Worm (Caenorhabditis elegans) whole organism, late embryonic: ENCODE measurements around the gene nlp-61.
A peak's percentile ranks its signal among the peaks of the same experiment; 100 is the strongest.

Experiments used
- C08G9.2 ChIP-seq: sonication (generic microtip); optimal IDR thresholded peaks from 2 replicates; lab custom pipeline; 2016; ENCODE audit warnings: mild to moderate bottlenecking, missing genetic modification characterization, moderate library complexity, missing compliant biosample characterization
- ceh-18 ChIP-seq: sonication (generic microtip); optimal IDR thresholded peaks from 2 replicates; lab custom pipeline; 2016; ENCODE audit warnings: missing genetic modification characterization, missing compliant biosample characterization
- ceh-19 ChIP-seq: fragments of 200-800 bp; sonication (Bioruptor generic); optimal IDR thresholded peaks from 2 replicates; lab custom pipeline; 2018; ENCODE audit warnings: mild to moderate bottlenecking, missing genetic modification characterization, missing compliant biosample characterization
- ceh-2 ChIP-seq: sonication (generic microtip); optimal IDR thresholded peaks from 2 replicates; lab custom pipeline; 2016; ENCODE audit warnings: missing genotype, missing genetic modification characterization, missing compliant biosample characterization
- ceh-24 ChIP-seq: sonication (generic microtip); optimal IDR thresholded peaks from 2 replicates; lab custom pipeline; 2016; ENCODE audit warnings: mild to moderate bottlenecking, missing genetic modification characterization, missing compliant biosample characterization
- ceh-31 ChIP-seq: sonication (generic microtip); optimal IDR thresholded peaks from 2 replicates; lab custom pipeline; 2016; ENCODE audit warnings: missing genetic modification characterization, missing compliant biosample characterization
- ceh-34 ChIP-seq: sonication (generic microtip); optimal IDR thresholded peaks from 2 replicates; lab custom pipeline; 2016; ENCODE audit warnings: mild to moderate bottlenecking, missing genetic modification characterization, missing compliant biosample characterization
- ceh-48 ChIP-seq: sonication (generic microtip); optimal IDR thresholded peaks from 2 replicates; lab custom pipeline; 2016; ENCODE audit warnings: missing genetic modification characterization, inconsistent platforms, missing compliant biosample characterization
- ceh-6 ChIP-seq: fragments of 200-800 bp; sonication (Bioruptor generic); optimal IDR thresholded peaks from 2 replicates; lab custom pipeline; 2018; ENCODE audit warnings: mild to moderate bottlenecking, missing genetic modification characterization, missing compliant biosample characterization
- ceh-9 ChIP-seq: sonication (generic microtip); optimal IDR thresholded peaks from 2 replicates; lab custom pipeline; 2016; ENCODE audit warnings: mild to moderate bottlenecking, missing genetic modification characterization, inconsistent platforms, missing compliant biosample characterization
- che-1 ChIP-seq: sonication (generic microtip); optimal IDR thresholded peaks from 2 replicates; lab custom pipeline; 2016; ENCODE audit warnings: mild to moderate bottlenecking, missing genetic modification characterization, missing compliant biosample characterization
- dmd-4 ChIP-seq: sonication (generic microtip); optimal IDR thresholded peaks from 2 replicates; lab custom pipeline; 2016; ENCODE audit warnings: borderline replicate concordance, missing genetic modification characterization, missing compliant biosample characterization
- elt-2 ChIP-seq: sonication (generic microtip); optimal IDR thresholded peaks from 2 replicates; lab custom pipeline; 2016; ENCODE audit warnings: missing genetic modification reagents, missing genetic modification characterization, missing compliant biosample characterization
- fax-1 ChIP-seq: sonication (generic microtip); optimal IDR thresholded peaks from 2 replicates; lab custom pipeline; 2016; ENCODE audit warnings: missing genotype, missing genetic modification characterization, missing compliant biosample characterization
- fkh-10 ChIP-seq: fragments of 150-350 bp; optimal IDR thresholded peaks from 2 replicates; lab custom pipeline; 2014; ENCODE audit warnings: missing biosample characterization, missing genetic modification reagents, missing genetic modification characterization
- gmeb-2 ChIP-seq: sonication (generic microtip); optimal IDR thresholded peaks from 2 replicates; lab custom pipeline; 2016; ENCODE audit warnings: missing genetic modification characterization, inconsistent platforms, missing compliant biosample characterization
- hlh-13 ChIP-seq: fragments of 200-800 bp; sonication (Bioruptor generic); optimal IDR thresholded peaks from 2 replicates; lab custom pipeline; 2018; ENCODE audit warnings: mild to moderate bottlenecking, missing genetic modification characterization, missing compliant biosample characterization
- hlh-6 ChIP-seq: sonication (generic microtip); optimal IDR thresholded peaks from 2 replicates; lab custom pipeline; 2016; ENCODE audit warnings: missing genotype, missing genetic modification characterization, missing compliant biosample characterization
- lin-11 ChIP-seq: fragments of 200-800 bp; sonication (Bioruptor generic); optimal IDR thresholded peaks from 2 replicates; lab custom pipeline; 2018; ENCODE audit warnings: mild to moderate bottlenecking, missing genetic modification characterization, missing compliant biosample characterization
- mec-3 ChIP-seq: sonication (generic microtip); optimal IDR thresholded peaks from 2 replicates; lab custom pipeline; 2016; ENCODE audit warnings: borderline replicate concordance, missing genetic modification characterization, missing compliant biosample characterization
- nfya-1 ChIP-seq: sonication (generic microtip); optimal IDR thresholded peaks from 2 replicates; lab custom pipeline; 2017; ENCODE audit warnings: missing genetic modification characterization, mild to moderate bottlenecking, missing compliant biosample characterization, antibody characterized with exemption, moderate library complexity
- nhr-11 ChIP-seq: fragments of 150-350 bp; optimal IDR thresholded peaks from 2 replicates; lab custom pipeline; 2014; ENCODE audit warnings: missing biosample characterization, missing genetic modification characterization
- nhr-232 ChIP-seq: sonication (generic microtip); optimal IDR thresholded peaks from 2 replicates; lab custom pipeline; 2016; ENCODE audit warnings: missing genetic modification characterization, missing compliant biosample characterization
- pag-3 ChIP-seq: sonication (generic microtip); optimal IDR thresholded peaks from 2 replicates; lab custom pipeline; 2016; ENCODE audit warnings: missing compliant biosample characterization, missing genetic modification characterization, borderline replicate concordance
- pax-1 ChIP-seq: fragments of 150-350 bp; optimal IDR thresholded peaks from 2 replicates; lab custom pipeline; 2014; ENCODE audit warnings: missing biosample characterization, missing genetic modification characterization
- pha-4 ChIP-seq: fragments of 150-350 bp; optimal IDR thresholded peaks from 2 replicates; lab custom pipeline; 2018; ENCODE audit warnings: missing biosample characterization, missing genetic modification reagents, missing genetic modification characterization
- sdc-2 ChIP-seq: sonication (generic microtip); optimal IDR thresholded peaks from 2 replicates; lab custom pipeline; 2016; ENCODE audit warnings: missing genotype, missing genetic modification characterization, missing compliant biosample characterization
- sox-2 ChIP-seq: fragments of 200-800 bp; sonication (Bioruptor generic); IDR thresholded peaks from 2 replicates; pipeline ENCODE4 v1.3.6; 2022; ENCODE audit warnings: missing genetic modification reagents, missing genetic modification characterization, missing compliant biosample characterization
- sox-4 ChIP-seq: sonication (generic microtip); optimal IDR thresholded peaks from 2 replicates; lab custom pipeline; 2017; ENCODE audit warnings: mild to moderate bottlenecking, missing genetic modification characterization, inconsistent platforms, missing compliant biosample characterization
- tbx-2 ChIP-seq: sonication (generic microtip); optimal IDR thresholded peaks from 2 replicates; lab custom pipeline; 2016; ENCODE audit warnings: missing genetic modification characterization, missing compliant biosample characterization
- ttx-3 ChIP-seq: sonication (generic microtip); optimal IDR thresholded peaks from 2 replicates; lab custom pipeline; 2016; ENCODE audit warnings: missing genetic modification reagents, missing genetic modification characterization, missing compliant biosample characterization
- unc-3 ChIP-seq, 2 experiments: fragments of 200-800 bp in 1 of 2; sonication (Bioruptor generic) in 1 of 2; sonication (generic microtip) in 1 of 2; conservative IDR thresholded peaks in 1 of 2; optimal IDR thresholded peaks in 1 of 2; 2 replicates each; pipeline versions ENCODE4 v1.3.6 to Lab custom; 2016 to 2022; ENCODE audit warnings: missing compliant biosample characterization in 2 of 2, missing genetic modification characterization in 2 of 2, missing genetic modification reagents in 1 of 2
- unc-86 ChIP-seq: sonication (generic microtip); optimal IDR thresholded peaks from 2 replicates; lab custom pipeline; 2016; ENCODE audit warnings: missing genetic modification characterization, missing compliant biosample characterization
- zip-5 ChIP-seq: sonication (generic microtip); optimal IDR thresholded peaks from 2 replicates; lab custom pipeline; 2016; ENCODE audit warnings: missing genetic modification characterization, missing compliant biosample characterization

The nlp-61 gene

ce11 chrX:7627351-7627750 is at the start of gene nlp-61:
nlp-61 (plus strand) TSS chrX:7627651.
- no peak for TF ChIP-seq nhr-232 (tag; lab: Kevin White, UChicago)
- no peak for TF ChIP-seq ceh-31 (tag; lab: Kevin White, UChicago)
- no peak for TF ChIP-seq mec-3 (tag; lab: Kevin White, UChicago)
- TF ChIP-seq fkh-10 (GFP tag; lab: Kevin White, UChicago): no peak
- no peak for TF ChIP-seq fax-1 (tag; lab: Kevin White, UChicago)
- no peak for TF ChIP-seq nfya-1 (tag; lab: Kevin White, UChicago)
- TF ChIP-seq sdc-2 (tag; lab: Kevin White, UChicago): no peak
- no peak for TF ChIP-seq pha-4 (tag; lab: Kevin White, UChicago)
- TF ChIP-seq C08G9.2 (tag; lab: Kevin White, UChicago): no peak
- no peak for TF ChIP-seq ceh-34
- TF ChIP-seq ceh-24 (tag; lab: Kevin White, UChicago): no peak
- no peak for TF ChIP-seq ceh-48 (tag; lab: Kevin White, UChicago)
- no peak for TF ChIP-seq nhr-11
- TF ChIP-seq hlh-13 (GFP tag; lab: Kevin White, UChicago): no peak
- TF ChIP-seq ceh-18 (tag; lab: Kevin White, UChicago): no peak
- TF ChIP-seq gmeb-2: no peak
- no peak for TF ChIP-seq unc-86 (tag; lab: Kevin White, UChicago)
- TF ChIP-seq ttx-3 (tag; lab: Kevin White, UChicago): no peak
- no peak for TF ChIP-seq lin-11
- TF ChIP-seq unc-3 (GFP tag; conservative IDR thresholded peaks at IDR 0.05; lab: Robert Waterston, UW): no peak
- no peak for TF ChIP-seq unc-3 (tag; optimal IDR thresholded peaks at IDR 0.05; lab: Kevin White, UChicago)
- TF ChIP-seq, all 69 proteins: peak for 0

- TF ChIP-seq mec-3 (tag; lab: Kevin White, UChicago) (no peak), che-1 (no peak), ceh-19 (GFP tag; lab: Kevin White, UChicago) (no peak), tbx-2 (tag; lab: Kevin White, UChicago) (no peak), elt-2 (tag; lab: Kevin White, UChicago) (peak; percentile 5)
Observed at ce11 chrX:7578308-7578707, 49.1 kb upstream of the nlp-61 start.

ce11 chrX:7582223-7582622 is 45.2 kb upstream of the nlp-61 start:
- TF ChIP-seq pax-1 (tag; lab: Kevin White, UChicago) (no peak), dmd-4 (tag; lab: Kevin White, UChicago) (no peak), zip-5 (tag; lab: Kevin White, UChicago) (no peak), sox-4 (tag; lab: Kevin White, UChicago) (no peak), ceh-19 (GFP tag; lab: Kevin White, UChicago) (no peak), ceh-6 (GFP tag; lab: Kevin White, UChicago) (no peak)
- TF ChIP-seq, all 69 proteins: peak for 0

- TF ChIP-seq tbx-2 (tag; lab: Kevin White, UChicago) (no peak), sox-2 (GFP tag; lab: Robert Waterston, UW) (no peak), ceh-9 (tag; lab: Kevin White, UChicago) (no peak), che-1 (no peak), ceh-18 (tag; lab: Kevin White, UChicago) (no peak), ceh-2 (tag; lab: Kevin White, UChicago) (no peak), hlh-6 (tag; lab: Kevin White, UChicago) (no peak), pag-3 (tag; lab: Kevin White, UChicago) (no peak)
- TF ChIP-seq, all 69 proteins: peak for 0
Observed at ce11 chrX:7583930-7584329, 43.5 kb upstream of the nlp-61 start.
